Fruit fly (Drosophila melanogaster): ENCODE measurements around the gene alph.
A peak's percentile ranks its signal among the peaks of the same experiment; 100 is the strongest.

The alph gene

dm6 chr3R:29581420-29581819 lies 10.2 kb upstream of the alph start (continued):
- TF ChIP-seq jumu (GFP tag; optimal IDR thresholded peaks at IDR 0.05): no peak
- no peak for TF ChIP-seq Dbx (GFP tag; IDR thresholded peaks at IDR 0.05)
- TF ChIP-seq CG2875 (GFP tag; optimal IDR thresholded peaks at IDR 0.05): peak; percentile 7
- no peak for TF ChIP-seq ranshi (GFP tag; IDR thresholded peaks at IDR 0.05)
- TF ChIP-seq GATAe (GFP tag; conservative IDR thresholded peaks at IDR 0.05): no peak
- 0 out of 3 replicates have a peak, but pooled peaks have one; percentile 24 for TF ChIP-seq ci (GFP tag; IDR thresholded peaks at IDR 0.05)
- no peak for TF ChIP-seq CG10274 (GFP tag; optimal IDR thresholded peaks at IDR 0.05)
- no peak for TF ChIP-seq nom (GFP tag; optimal IDR thresholded peaks at IDR 0.05)
- TF ChIP-seq repo (GFP tag; optimal IDR thresholded peaks at IDR 0.05): no peak
- TF ChIP-seq Dip3 (GFP tag; optimal IDR thresholded peaks at IDR 0.05): no peak
- no peak for TF ChIP-seq Eip74EF (GFP tag; optimal IDR thresholded peaks at IDR 0.05)
- TF ChIP-seq CG9727 (GFP tag; optimal IDR thresholded peaks at IDR 0.05): peak; percentile 64
- no peak for TF ChIP-seq yki (optimal IDR thresholded peaks at IDR 0.05)
- TF ChIP-seq ttk (GFP tag; IDR thresholded peaks at IDR 0.05): no peak
- no peak for TF ChIP-seq tin (GFP tag; optimal IDR thresholded peaks at IDR 0.05)
- TF ChIP-seq CG10565 (GFP tag; optimal IDR thresholded peaks at IDR 0.05): no peak
- TF ChIP-seq Blimp-1 (GFP tag; optimal IDR thresholded peaks at IDR 0.05): peak; percentile 53
- TF ChIP-seq Deaf1 (tag; optimal IDR thresholded peaks at IDR 0.05): peak; percentile 19
- TF ChIP-seq Dfd (GFP tag; optimal IDR thresholded peaks at IDR 0.05): no peak

dm6 chr3R:29583299-29583698 lies 8.3 kb upstream of the alph start:
- TF ChIP-seq crol (GFP tag; IDR thresholded peaks at IDR 0.05) (no peak), Hr78 (GFP tag; optimal IDR thresholded peaks at IDR 0.05) (no peak), CG17912 (GFP tag; optimal IDR thresholded peaks at IDR 0.05) (no peak), CrebB (tag; optimal IDR thresholded peaks at IDR 0.05) (no peak), jumu (GFP tag; optimal IDR thresholded peaks at IDR 0.05) (no peak), Nf-YA (GFP tag; IDR thresholded peaks at IDR 0.05) (no peak), Stat92E (GFP tag; optimal IDR thresholded peaks at IDR 0.05) (no peak), Optix (GFP tag; IDR thresholded peaks at IDR 0.05) (0 out of 3 replicates have a peak, but pooled peaks have one; percentile 22), CG1603 (tag; optimal IDR thresholded peaks at IDR 0.05) (no peak), CG15011 (GFP tag; optimal IDR thresholded peaks at IDR 0.05) (no peak), slou (GFP tag; optimal IDR thresholded peaks at IDR 0.05) (no peak), cg (GFP tag; optimal IDR thresholded peaks at IDR 0.05) (no peak), Tbp (GFP tag; optimal IDR thresholded peaks at IDR 0.05) (no peak), sens (GFP tag) (peak; percentile 18), Doc3 (GFP tag; IDR thresholded peaks at IDR 0.05; ENCODE audit: partially characterized antibody) (no peak), sima (GFP tag; optimal IDR thresholded peaks at IDR 0.05) (no peak), gsb-n (tag; optimal IDR thresholded peaks at IDR 0.05) (peak; percentile 61), p53 (GFP tag; optimal IDR thresholded peaks at IDR 0.05) (no peak), oc (tag; optimal IDR thresholded peaks at IDR 0.05) (peak; percentile 72), CG9932 (GFP tag; IDR thresholded peaks at IDR 0.05) (no peak)

dm6 chr3R:29584266-29584665 lies 7.4 kb upstream of the alph start:
- TF ChIP-seq CG16863 (GFP tag; optimal IDR thresholded peaks at IDR 0.05) (peak; percentile 21), CG8281 (tag; optimal IDR thresholded peaks at IDR 0.05) (no peak), lbe (GFP tag; optimal IDR thresholded peaks at IDR 0.05) (no peak), CrebB (tag; optimal IDR thresholded peaks at IDR 0.05) (no peak), CG3995 (GFP tag; optimal IDR thresholded peaks at IDR 0.05) (no peak), Hr39 (optimal IDR thresholded peaks at IDR 0.05) (no peak), Stat92E (GFP tag; optimal IDR thresholded peaks at IDR 0.05) (no peak), B-H2 (GFP tag; optimal IDR thresholded peaks at IDR 0.05) (no peak), CG32767 (GFP tag; IDR thresholded peaks at IDR 0.05) (no peak), Xrp1 (GFP tag; IDR thresholded peaks at IDR 0.05) (peak; percentile 27; the same call in 1 of the 2 replicates), Sox102F (GFP tag; optimal IDR thresholded peaks at IDR 0.05) (peak; percentile 38), CG18764 (GFP tag; optimal IDR thresholded peaks at IDR 0.05) (no peak), kni (GFP tag; optimal IDR thresholded peaks at IDR 0.05) (no peak), lola (GFP tag; optimal IDR thresholded peaks at IDR 0.05) (peak in 1 of 3 experiments; percentile 22), CG1647 (GFP tag; optimal IDR thresholded peaks at IDR 0.05) (no peak)

Data from whole organism, embryonic.